Worm (Caenorhabditis elegans) whole organism, midembryonic: ENCODE data around the gene W07G4.8.
A peak's percentile ranks its signal among the peaks of the same experiment; 100 is the strongest.

Experiments
- T22C8.4 ChIP-seq: fragments of 200-800 bp; sonication (Bioruptor generic); IDR thresholded peaks from 2 replicates; pipeline ENCODE4 v1.3.6; 2022; ENCODE audit warnings: missing genetic modification characterization, missing compliant biosample characterization
- cog-1 ChIP-seq: sonication (generic microtip); optimal IDR thresholded peaks from 2 replicates; lab custom pipeline; 2016; ENCODE audit warnings: missing genetic modification characterization, missing compliant biosample characterization
- flt-1 ChIP-seq: fragments of 200-800 bp; sonication (Bioruptor generic); IDR thresholded peaks from 2 replicates; pipeline ENCODE4 v1.3.6; 2022; ENCODE audit warnings: missing genetic modification characterization, missing compliant biosample characterization
- klf-2 ChIP-seq: fragments of 200-800 bp; sonication (Bioruptor generic); conservative IDR thresholded peaks from 2 replicates; pipeline ENCODE4 v1.3.6; 2022; ENCODE audit warnings: missing genetic modification reagents, missing genetic modification characterization, missing compliant biosample characterization
- med-1 ChIP-seq: sonication (generic microtip); optimal IDR thresholded peaks from 2 replicates; lab custom pipeline; 2017; ENCODE audit warnings: missing genetic modification characterization, mild to moderate bottlenecking, missing compliant biosample characterization, antibody characterized with exemption, missing genetic modification reagents; ENCODE audit not compliant: insufficient read depth
- ref-1 ChIP-seq: fragments of 200-800 bp; sonication (Bioruptor generic); conservative IDR thresholded peaks from 2 replicates; pipeline ENCODE4 v1.3.6; 2022; ENCODE audit warnings: missing genetic modification reagents, missing genetic modification characterization, missing compliant biosample characterization
- tab-1 ChIP-seq: fragments of 200-800 bp; sonication (Bioruptor generic); IDR thresholded peaks from 2 replicates; pipeline ENCODE4 v1.3.6; 2022; ENCODE audit warnings: missing genetic modification characterization, missing compliant biosample characterization
- ztf-23 ChIP-seq: fragments of 200-800 bp; sonication (Bioruptor generic); IDR thresholded peaks from 2 replicates; pipeline ENCODE4 v1.3.6; 2022; ENCODE audit warnings: missing genetic modification reagents, missing genetic modification characterization, missing compliant biosample characterization
- ztf-29 ChIP-seq: fragments of 200-800 bp; sonication (Bioruptor generic); IDR thresholded peaks from 2 replicates; pipeline ENCODE4 v1.3.6; 2022; ENCODE audit warnings: missing genetic modification reagents, missing genetic modification characterization, missing compliant biosample characterization

W07G4.8 gene

ce11 chrV:13020014-13020413, 29.3 kb downstream of the W07G4.8 start:
- no peak for TF ChIP-seq med-1 (GFP tag; lab: Kevin White, UChicago)
- TF ChIP-seq cog-1 = no peak
- no peak for TF ChIP-seq klf-2
- no peak for TF ChIP-seq tab-1 (GFP tag; lab: Robert Waterston, UW)
- no peak for TF ChIP-seq ztf-23 (GFP tag; lab: Robert Waterston, UW)
- no peak for TF ChIP-seq flt-1 (GFP tag; lab: Robert Waterston, UW)
- TF ChIP-seq ref-1 (GFP tag; lab: Robert Waterston, UW) = no peak
- TF ChIP-seq T22C8.4 (GFP tag; lab: Robert Waterston, UW) = no peak
- TF ChIP-seq ztf-29 (GFP tag; lab: Robert Waterston, UW) = no peak

ce11 chrV:13018761-13019160, 30.6 kb downstream of the W07G4.8 start, which contains the start of gene fmi-1:
TSS of gene fmi-1 (plus strand) at chrV:13019061.
- no peak for TF ChIP-seq T22C8.4 (GFP tag; lab: Robert Waterston, UW)
- no peak for TF ChIP-seq klf-2
- no peak for TF ChIP-seq flt-1 (GFP tag; lab: Robert Waterston, UW)
- TF ChIP-seq ztf-29 (GFP tag; lab: Robert Waterston, UW) = no peak; the same call in 1 of the 2 replicates
- TF ChIP-seq ref-1 (GFP tag; lab: Robert Waterston, UW) = no peak
- TF ChIP-seq tab-1 (GFP tag; lab: Robert Waterston, UW) = no peak
- TF ChIP-seq med-1 (GFP tag; lab: Kevin White, UChicago) = no peak
- TF ChIP-seq cog-1 = no peak
- no peak for TF ChIP-seq ztf-23 (GFP tag; lab: Robert Waterston, UW)

- TF ChIP-seq ztf-29 (GFP tag; lab: Robert Waterston, UW) (no peak), T22C8.4 (GFP tag; lab: Robert Waterston, UW) (no peak), ref-1 (GFP tag; lab: Robert Waterston, UW) (no peak), cog-1 (no peak)
Measured at ce11 chrV:13018233-13018632, 31.1 kb downstream of the W07G4.8 start.

- no peak for TF ChIP-seq klf-2
- TF ChIP-seq ztf-23 (GFP tag; lab: Robert Waterston, UW) = no peak
- no peak for TF ChIP-seq med-1 (GFP tag; lab: Kevin White, UChicago)
- TF ChIP-seq ztf-29 (GFP tag; lab: Robert Waterston, UW) = no peak
- TF ChIP-seq flt-1 (GFP tag; lab: Robert Waterston, UW) = no peak
- no peak for TF ChIP-seq T22C8.4 (GFP tag; lab: Robert Waterston, UW)
- no peak for TF ChIP-seq ref-1 (GFP tag; lab: Robert Waterston, UW)
- TF ChIP-seq cog-1 = no peak
- TF ChIP-seq tab-1 (GFP tag; lab: Robert Waterston, UW) = no peak
Measured at ce11 chrV:13013844-13014243, 35.5 kb downstream of the W07G4.8 start, which contains the start of gene F15B9.6. TSS of gene F15B9.6 (plus strand) at chrV:13014144.

ce11 chrV:13013158-13013557, 36.2 kb downstream of the W07G4.8 start, which contains the start of gene try-10:
TSS of gene try-10 (minus strand) at chrV:13013258.
- no peak for TF ChIP-seq tab-1 (GFP tag; lab: Robert Waterston, UW)
- no peak for TF ChIP-seq med-1 (GFP tag; lab: Kevin White, UChicago)
- no peak for TF ChIP-seq ref-1 (GFP tag; lab: Robert Waterston, UW)
- no peak for TF ChIP-seq klf-2
- no peak for TF ChIP-seq T22C8.4 (GFP tag; lab: Robert Waterston, UW)
- no peak for TF ChIP-seq ztf-23 (GFP tag; lab: Robert Waterston, UW)
- TF ChIP-seq flt-1 (GFP tag; lab: Robert Waterston, UW) = no peak
- TF ChIP-seq cog-1 = no peak
- no peak for TF ChIP-seq ztf-29 (GFP tag; lab: Robert Waterston, UW)

- TF ChIP-seq tab-1 (GFP tag; lab: Robert Waterston, UW) = no peak
- TF ChIP-seq ref-1 (GFP tag; lab: Robert Waterston, UW) = no peak
- TF ChIP-seq med-1 (GFP tag; lab: Kevin White, UChicago) = no peak
- no peak for TF ChIP-seq cog-1
- TF ChIP-seq ztf-29 (GFP tag; lab: Robert Waterston, UW) = no peak
- TF ChIP-seq ztf-23 (GFP tag; lab: Robert Waterston, UW) = no peak
- no peak for TF ChIP-seq T22C8.4 (GFP tag; lab: Robert Waterston, UW)
- TF ChIP-seq flt-1 (GFP tag; lab: Robert Waterston, UW) = no peak
- TF ChIP-seq klf-2 = no peak
Measured at ce11 chrV:13011904-13012303, 37.5 kb downstream of the W07G4.8 start.

- no peak for TF ChIP-seq tab-1 (GFP tag; lab: Robert Waterston, UW)
- peak; percentile 16 for TF ChIP-seq cog-1
Measured at ce11 chrV:13009843-13010242, 39.5 kb downstream of the W07G4.8 start.

ce11 chrV:13009271-13009670, 40.1 kb downstream of the W07G4.8 start:
- TF ChIP-seq ztf-29 (GFP tag; lab: Robert Waterston, UW) = no peak
- TF ChIP-seq klf-2 = no peak
- TF ChIP-seq flt-1 (GFP tag; lab: Robert Waterston, UW) = no peak
- no peak for TF ChIP-seq tab-1 (GFP tag; lab: Robert Waterston, UW)
- no peak for TF ChIP-seq cog-1
- TF ChIP-seq ref-1 (GFP tag; lab: Robert Waterston, UW) = no peak
- no peak for TF ChIP-seq med-1 (GFP tag; lab: Kevin White, UChicago)
- no peak for TF ChIP-seq ztf-23 (GFP tag; lab: Robert Waterston, UW)
- no peak for TF ChIP-seq T22C8.4 (GFP tag; lab: Robert Waterston, UW)

- TF ChIP-seq ztf-23 (GFP tag; lab: Robert Waterston, UW) (no peak), med-1 (GFP tag; lab: Kevin White, UChicago) (no peak), T22C8.4 (GFP tag; lab: Robert Waterston, UW) (no peak), ztf-29 (GFP tag; lab: Robert Waterston, UW) (no peak), cog-1 (no peak)
Measured at ce11 chrV:13008825-13009224, 40.5 kb downstream of the W07G4.8 start, which contains the start of gene F15B9.10. TSS of gene F15B9.10 (minus strand) at chrV:13008925.

- TF ChIP-seq flt-1 (GFP tag; lab: Robert Waterston, UW) (no peak), ztf-23 (GFP tag; lab: Robert Waterston, UW) (no peak), T22C8.4 (GFP tag; lab: Robert Waterston, UW) (no peak), cog-1 (no peak), med-1 (GFP tag; lab: Kevin White, UChicago) (no peak), klf-2 (no peak), tab-1 (GFP tag; lab: Robert Waterston, UW) (no peak), ztf-29 (GFP tag; lab: Robert Waterston, UW) (no peak), ref-1 (GFP tag; lab: Robert Waterston, UW) (no peak)
Measured at ce11 chrV:13006754-13007153, 42.6 kb downstream of the W07G4.8 start.
